Fruit fly (Drosophila melanogaster): ENCODE measurements around the gene Rpn12R.

Rpn12R gene

dm6 chr3L:15021008-15021407 lies 21.4 kb downstream of the Rpn12R start:
- no peak for TF ChIP-seq CG8478 (optimal IDR thresholded peaks at IDR 0.05)
- no peak for TF ChIP-seq CTCF (optimal IDR thresholded peaks at IDR 0.05)

dm6 chr3L:15013957-15014692 lies 28.2 kb downstream of the Rpn12R start, which contains the start of gene Reck:
Reck (minus strand) TSS chr3L:15014062.
- peak in 1 of 2 experiments; percentile 73 for TF ChIP-seq CTCF (optimal IDR thresholded peaks at IDR 0.05)
- no peak for TF ChIP-seq CG8478 (optimal IDR thresholded peaks at IDR 0.05)

dm6 chr3L:15013296-15013695 lies 29.1 kb downstream of the Rpn12R start:
- no peak for TF ChIP-seq CG8478 (optimal IDR thresholded peaks at IDR 0.05)
- no peak for TF ChIP-seq CTCF (optimal IDR thresholded peaks at IDR 0.05)

dm6 chr3L:15011638-15012335 lies 30.6 kb downstream of the Rpn12R start:
- TF ChIP-seq CTCF (optimal IDR thresholded peaks at IDR 0.05) (no peak), CG8478 (optimal IDR thresholded peaks at IDR 0.05) (no peak)

dm6 chr3L:15011142-15011541 lies 31.2 kb downstream of the Rpn12R start:
- TF ChIP-seq CG8478 (optimal IDR thresholded peaks at IDR 0.05) (no peak), CTCF (optimal IDR thresholded peaks at IDR 0.05) (peak; percentile 82 to 88)

dm6 chr3L:15010601-15011000 lies 31.8 kb downstream of the Rpn12R start:
- no peak for TF ChIP-seq CTCF (optimal IDR thresholded peaks at IDR 0.05)
- no peak for TF ChIP-seq CG8478 (optimal IDR thresholded peaks at IDR 0.05)

- TF ChIP-seq CTCF (optimal IDR thresholded peaks at IDR 0.05): no peak
- TF ChIP-seq CG8478 (optimal IDR thresholded peaks at IDR 0.05): no peak
Measured at dm6 chr3L:15009681-15010080, 32.7 kb downstream of the Rpn12R start.

dm6 chr3L:15007271-15007948 lies 35.0 kb downstream of the Rpn12R start:
- TF ChIP-seq CTCF (optimal IDR thresholded peaks at IDR 0.05) (no peak), CG8478 (optimal IDR thresholded peaks at IDR 0.05) (no peak)

- TF ChIP-seq CG8478 (optimal IDR thresholded peaks at IDR 0.05): no peak
- no peak for TF ChIP-seq CTCF (optimal IDR thresholded peaks at IDR 0.05)
Measured at dm6 chr3L:15006825-15007224, 35.5 kb downstream of the Rpn12R start.

- TF ChIP-seq CG8478 (optimal IDR thresholded peaks at IDR 0.05): no peak
- no peak for TF ChIP-seq CTCF (optimal IDR thresholded peaks at IDR 0.05)
Measured at dm6 chr3L:15005774-15006173, 36.6 kb downstream of the Rpn12R start.

- TF ChIP-seq CG8478 (optimal IDR thresholded peaks at IDR 0.05): no peak
- TF ChIP-seq CTCF (optimal IDR thresholded peaks at IDR 0.05): no peak
Measured at dm6 chr3L:15005085-15005484, 37.3 kb downstream of the Rpn12R start.

- TF ChIP-seq CTCF (optimal IDR thresholded peaks at IDR 0.05): no peak
- TF ChIP-seq CG8478 (optimal IDR thresholded peaks at IDR 0.05): no peak
Measured at dm6 chr3L:14999284-15000019, 42.9 kb downstream of the Rpn12R start, which contains the start of the genes mRpL39 and Prosbeta2. mRpL39 (minus strand) TSS chr3L:14999666. Prosbeta2 (plus strand) TSS chr3L:14999951.

dm6 chr3L:14992807-14993206 lies 49.6 kb downstream of the Rpn12R start:
- TF ChIP-seq CTCF (optimal IDR thresholded peaks at IDR 0.05) (no peak), CG8478 (optimal IDR thresholded peaks at IDR 0.05) (no peak)

- TF ChIP-seq CTCF (optimal IDR thresholded peaks at IDR 0.05): no peak
- no peak for TF ChIP-seq CG8478 (optimal IDR thresholded peaks at IDR 0.05)
Measured at dm6 chr3L:14992025-14992424, 50.3 kb downstream of the Rpn12R start, which contains the start of gene Zip71B. Zip71B (plus strand) TSS chr3L:14992289.
